Fruit fly (Drosophila melanogaster): ENCODE data around the gene MED6.
A peak's percentile ranks its signal among the peaks of the same experiment; 100 is the strongest.

Gene MED6

dm6 chr3R:9747272-9747874 lies 21.4 kb downstream of the MED6 start, which contains the start of gene CG12948 (continued):
- TF ChIP-seq Sry-β (GFP tag; optimal IDR thresholded peaks at IDR 0.05) (peak; percentile 90), pros (GFP tag; optimal IDR thresholded peaks at IDR 0.05) (peak; percentile 62), CG2129 (GFP tag; IDR thresholded peaks at IDR 0.05; ENCODE audit: partially characterized antibody) (peak; percentile 92), rib (GFP tag; IDR thresholded peaks at IDR 0.05) (no peak), CG4424 (GFP tag; optimal IDR thresholded peaks at IDR 0.05) (peak; percentile 54), crp (GFP tag; optimal IDR thresholded peaks at IDR 0.05) (peak; percentile 38 to 86), fd64A (GFP tag; optimal IDR thresholded peaks at IDR 0.05) (peak; percentile 4), D19B (GFP tag; optimal IDR thresholded peaks at IDR 0.05) (no peak), CG16813 (GFP tag; IDR thresholded peaks at IDR 0.05; ENCODE audit: partially characterized antibody) (peak; percentile 89), CG16863 (GFP tag; optimal IDR thresholded peaks at IDR 0.05) (peak; percentile 12), Dll (GFP tag; IDR thresholded peaks at IDR 0.05; ENCODE audit: partially characterized antibody) (peak; percentile 99), CG14710 (tag; optimal IDR thresholded peaks at IDR 0.05) (peak; percentile 48), her (GFP tag; optimal IDR thresholded peaks at IDR 0.05) (peak; percentile 41), ERR (GFP tag; optimal IDR thresholded peaks at IDR 0.05) (peak; percentile 29), ftz-f1 (GFP tag; optimal IDR thresholded peaks at IDR 0.05) (no peak), YL-1 (GFP tag; optimal IDR thresholded peaks at IDR 0.05) (peak; percentile 45), CG11723 (GFP tag; optimal IDR thresholded peaks at IDR 0.05) (no peak), Pdp1 (GFP tag; optimal IDR thresholded peaks at IDR 0.05) (peak; percentile 36 to 83), CG34422 (GFP tag; IDR thresholded peaks at IDR 0.05) (0 out of 3 replicates have a peak, but pooled peaks have one; percentile 40), CG18262 (tag; optimal IDR thresholded peaks at IDR 0.05) (peak; percentile 52), Dip3 (GFP tag; optimal IDR thresholded peaks at IDR 0.05) (peak; percentile 45), tll (GFP tag; optimal IDR thresholded peaks at IDR 0.05) (no peak), slp2 (GFP tag; optimal IDR thresholded peaks at IDR 0.05) (peak; percentile 21), CG10543 (GFP tag; optimal IDR thresholded peaks at IDR 0.05) (peak; percentile 62), Dad (GFP tag; optimal IDR thresholded peaks at IDR 0.05) (peak; percentile 53), NFAT (GFP tag; IDR thresholded peaks at IDR 0.05) (peak; percentile 64), CG15479 (GFP tag; optimal IDR thresholded peaks at IDR 0.05) (peak; percentile 46), mld (GFP tag; IDR thresholded peaks at IDR 0.05; ENCODE audit: partially characterized antibody) (peak; percentile 79; the same call in 1 of the 3 replicates), CG17359 (tag; optimal IDR thresholded peaks at IDR 0.05) (peak; percentile 39), MESR4 (GFP tag; optimal IDR thresholded peaks at IDR 0.05) (peak; percentile 82), nmo (GFP tag; optimal IDR thresholded peaks at IDR 0.05) (peak; percentile 49), Adf1 (GFP tag; IDR thresholded peaks at IDR 0.05) (peak; percentile 26; the same call in 1 of the 2 replicates), Bdp1 (GFP tag; optimal IDR thresholded peaks at IDR 0.05) (peak; percentile 23), lbe (GFP tag; optimal IDR thresholded peaks at IDR 0.05) (peak; percentile 64), CG8924 (tag; optimal IDR thresholded peaks at IDR 0.05) (peak; percentile 64), amos (GFP tag; IDR thresholded peaks at IDR 0.05; ENCODE audit: partially characterized antibody) (peak; percentile 77), tio (GFP tag; optimal IDR thresholded peaks at IDR 0.05) (no peak), CG12155 (GFP tag; optimal IDR thresholded peaks at IDR 0.05) (peak; percentile 39), sr (GFP tag; IDR thresholded peaks at IDR 0.05) (peak; percentile 93), CG10979 (tag; optimal IDR thresholded peaks at IDR 0.05) (peak; percentile 35), Myb (GFP tag; optimal IDR thresholded peaks at IDR 0.05) (peak; percentile 7), CG3847 (GFP tag; IDR thresholded peaks at IDR 0.05) (peak; percentile 54), CG33213 (GFP tag; optimal IDR thresholded peaks at IDR 0.05) (peak; percentile 30), lola (GFP tag; optimal IDR thresholded peaks at IDR 0.05) (peak in 1 of 3 experiments; percentile 63), Max (GFP tag; optimal IDR thresholded peaks at IDR 0.05) (peak; percentile 52), pan (optimal IDR thresholded peaks at IDR 0.05) (no peak), pan (GFP tag; optimal IDR thresholded peaks at IDR 0.05 in 1 of 2, IDR thresholded peaks at IDR 0.05 in 1 of 2) (no peak), wek (GFP tag; optimal IDR thresholded peaks at IDR 0.05) (no peak)
